Fruit fly (Drosophila melanogaster) whole organism: ENCODE results near the gene wb.

Experiments used
- CG8478 ChIP-seq: fragments of >200 bp; optimal IDR thresholded peaks from 2 replicates; lab custom pipeline; 2018; ENCODE audit warnings: inconsistent platforms
- usp ChIP-seq: fragments of >200 bp; optimal IDR thresholded peaks from 2 replicates; lab custom pipeline; 2017; ENCODE audit warnings: missing biosample characterization, missing genetic modification characterization, mixed read lengths

DNA sequence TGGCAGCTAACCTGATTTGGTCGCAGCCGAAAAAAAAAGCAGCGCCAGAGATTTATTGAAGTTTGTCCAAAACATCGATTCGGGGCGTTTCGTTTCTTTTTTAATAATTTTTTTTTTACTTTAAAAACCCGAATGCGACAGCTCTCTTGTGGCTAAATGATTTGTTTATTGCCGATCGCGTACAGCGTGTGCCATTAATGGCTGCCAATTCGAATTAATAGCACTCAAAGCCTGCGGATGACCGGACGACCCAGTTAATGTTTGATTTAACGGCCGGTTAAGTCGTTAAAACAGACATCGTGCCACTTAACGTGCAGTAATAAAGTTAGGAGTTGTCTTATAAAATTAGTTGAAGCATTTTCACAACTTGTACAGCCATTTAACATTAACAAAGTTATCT lies 8.6 kb downstream of the wb start:
- TF ChIP-seq usp (GFP tag; lab: Kevin White, UChicago), result no peak
- TF ChIP-seq CG8478 (lab: Kevin White, UChicago), result no peak
